Fruit fly (Drosophila melanogaster) whole organism, embryonic: Measurements from ENCODE around the gene CG8369.
A peak's percentile ranks its signal among the peaks of the same experiment; 100 is the strongest.

Experiments
- Awh ChIP-seq: fragments of 200-800 bp; sonication (Bioruptor generic); IDR thresholded peaks from 2 replicates; pipeline ENCODE4, ENCODE4 v1.3.6; 2022; ENCODE audit warnings: missing biosample characterization, missing genetic modification characterization
- CG10321 ChIP-seq: fragments of 200-800 bp; sonication (Bioruptor generic); IDR thresholded peaks from 2 replicates; pipeline ENCODE4 v1.3.6; 2022; ENCODE audit warnings: missing biosample characterization, missing genetic modification characterization
- CG11398 ChIP-seq: fragments of 200-800 bp; sonication (Bioruptor generic); optimal IDR thresholded peaks from 2 replicates; lab custom pipeline; 2016; ENCODE audit warnings: missing biosample characterization, missing genetic modification characterization
- CG11504 ChIP-seq: fragments of 200-800 bp; sonication (Bioruptor generic); optimal IDR thresholded peaks from 3 replicates; lab custom pipeline; 2019; ENCODE audit warnings: missing biosample characterization, mild to moderate bottlenecking, missing genetic modification characterization, moderate library complexity
- CG12744 ChIP-seq: fragments of 200-800 bp; sonication (Bioruptor generic); optimal IDR thresholded peaks from 2 replicates; lab custom pipeline; 2016; ENCODE audit warnings: missing biosample characterization, missing genetic modification characterization
- CG13424 ChIP-seq: fragments of 200-800 bp; sonication (Bioruptor generic); optimal IDR thresholded peaks from 2 replicates; lab custom pipeline; 2019; ENCODE audit warnings: missing biosample characterization, mild to moderate bottlenecking, missing genetic modification characterization, moderate library complexity
- CG15479 ChIP-seq: fragments of 200-800 bp; sonication (Bioruptor generic); optimal IDR thresholded peaks from 3 replicates; lab custom pipeline; 2019; ENCODE audit warnings: missing biosample characterization, mild to moderate bottlenecking, missing genetic modification characterization, moderate library complexity
- CG2129 ChIP-seq: fragments of 200-800 bp; sonication (Bioruptor generic); IDR thresholded peaks from 2 replicates; pipeline ENCODE4 v1.3.6; 2022; ENCODE audit warnings: missing biosample characterization, missing genetic modification characterization; ENCODE audit not compliant: partially characterized antibody
- CG31388 ChIP-seq: fragments of 200-800 bp; sonication (Bioruptor generic); optimal IDR thresholded peaks from 2 replicates; lab custom pipeline; 2016; ENCODE audit warnings: missing biosample characterization, missing genetic modification characterization
- CG42726 ChIP-seq: fragments of 200-800 bp; sonication (Bioruptor generic); IDR thresholded peaks from 2 replicates; pipeline ENCODE4 v1.3.6; 2022; ENCODE audit warnings: missing biosample characterization, missing genetic modification characterization; ENCODE audit not compliant: partially characterized antibody
- CG6765 ChIP-seq: fragments of 200-800 bp; sonication (Bioruptor generic); optimal IDR thresholded peaks from 3 replicates; lab custom pipeline; 2017; ENCODE audit warnings: missing biosample characterization, mild to moderate bottlenecking, missing genetic modification characterization
- CG7987 ChIP-seq: fragments of 200-800 bp; sonication (Bioruptor generic); optimal IDR thresholded peaks from 2 replicates; lab custom pipeline; 2018; ENCODE audit warnings: missing biosample characterization, mild to moderate bottlenecking, missing genetic modification characterization, moderate library complexity
- D19A ChIP-seq: fragments of 200-800 bp; optimal IDR thresholded peaks from 3 replicates; lab custom pipeline; 2019; ENCODE audit warnings: missing biosample characterization, mild to moderate bottlenecking, missing genetic modification characterization, moderate library complexity
- Dbx ChIP-seq: fragments of 200-800 bp; sonication (Bioruptor generic); IDR thresholded peaks from 3 replicates; pipeline ENCODE4 v1.3.6; 2022; ENCODE audit warnings: missing biosample characterization, missing genetic modification characterization
- Dp ChIP-seq: fragments of 200-800 bp; sonication (Bioruptor generic); optimal IDR thresholded peaks from 2 replicates; lab custom pipeline; 2018; ENCODE audit warnings: missing biosample characterization, mild to moderate bottlenecking, missing genetic modification characterization, moderate library complexity
- ERR ChIP-seq: fragments of 200-800 bp; sonication (Bioruptor generic); optimal IDR thresholded peaks from 2 replicates; lab custom pipeline; 2016; ENCODE audit warnings: missing biosample characterization, missing genetic modification characterization
- Ets65A ChIP-seq: fragments of 200-800 bp; sonication (Bioruptor generic); peaks from one replicate; lab custom pipeline; 2016; ENCODE audit warnings: missing biosample characterization, missing genetic modification characterization
- Gug ChIP-seq: fragments of 200-800 bp; sonication (Bioruptor generic); IDR thresholded peaks from 4 replicates; pipeline ENCODE4 v1.3.6; 2022; ENCODE audit warnings: missing biosample characterization, missing genetic modification characterization
- H2.0 ChIP-seq: fragments of 200-800 bp; sonication (Bioruptor generic); IDR thresholded peaks from 2 replicates; pipeline ENCODE4 v1.3.6; 2022; ENCODE audit warnings: missing biosample characterization, missing genetic modification characterization
- HLH3B ChIP-seq: fragments of 200-800 bp; sonication (Bioruptor generic); IDR thresholded peaks from 2 replicates; pipeline ENCODE4 v1.3.6; 2022; ENCODE audit warnings: missing biosample characterization, missing genetic modification characterization
- HLH54F ChIP-seq: fragments of 200-800 bp; sonication (Bioruptor generic); optimal IDR thresholded peaks from 3 replicates; lab custom pipeline; 2016; ENCODE audit warnings: missing biosample characterization, missing genetic modification characterization
- Hr3 ChIP-seq: fragments of 200-800 bp; sonication (Bioruptor generic); optimal IDR thresholded peaks from 3 replicates; lab custom pipeline; 2016; ENCODE audit warnings: missing biosample characterization, missing genetic modification characterization
- Neu2 ChIP-seq: fragments of 200-800 bp; sonication (Bioruptor generic); optimal IDR thresholded peaks from 3 replicates; lab custom pipeline; 2016; ENCODE audit warnings: missing biosample characterization, missing genetic modification characterization, borderline replicate concordance
- Optix ChIP-seq: fragments of 200-800 bp; sonication (Bioruptor generic); IDR thresholded peaks from 3 replicates; pipeline ENCODE4 v1.3.6; 2022; ENCODE audit warnings: missing biosample characterization, missing genetic modification characterization
- Scr ChIP-seq: fragments of 200-800 bp; sonication (Bioruptor generic); IDR thresholded peaks from 2 replicates; pipeline ENCODE4 v1.3.6; 2022; ENCODE audit warnings: missing biosample characterization, missing genetic modification characterization; ENCODE audit not compliant: partially characterized antibody
- Spps ChIP-seq: fragments of 200-800 bp; sonication (Bioruptor generic); optimal IDR thresholded peaks from 2 replicates; lab custom pipeline; 2018; ENCODE audit warnings: missing biosample characterization, mild to moderate bottlenecking, missing genetic modification characterization
- Tbp ChIP-seq: fragments of >200 bp; optimal IDR thresholded peaks from 2 replicates; lab custom pipeline; 2018; ENCODE audit warnings: missing biosample characterization, missing genetic modification characterization
- Vsx1 ChIP-seq: fragments of 200-800 bp; sonication (Bioruptor generic); optimal IDR thresholded peaks from 2 replicates; lab custom pipeline; 2017; ENCODE audit warnings: missing biosample characterization, mild to moderate bottlenecking, missing genetic modification characterization, missing genetic modification reagents
- abd-A ChIP-seq: fragments of 200-800 bp; sonication (Bioruptor generic); optimal IDR thresholded peaks from 3 replicates; lab custom pipeline; 2019; ENCODE audit warnings: missing biosample characterization, mild to moderate bottlenecking, missing genetic modification characterization, moderate library complexity
- ap ChIP-seq: fragments of 200-800 bp; sonication (Bioruptor generic); IDR thresholded peaks from 2 replicates; pipeline ENCODE4 v1.3.6; 2022; ENCODE audit warnings: missing biosample characterization, missing genetic modification characterization
- ase ChIP-seq: fragments of 200-800 bp; sonication (Bioruptor generic); IDR thresholded peaks from 3 replicates; pipeline ENCODE4 v1.3.6; 2022; ENCODE audit warnings: missing biosample characterization, missing genetic modification characterization
- ato ChIP-seq: fragments of 200-800 bp; sonication (Bioruptor generic); IDR thresholded peaks from 2 replicates; pipeline ENCODE4 v1.3.6; 2022; ENCODE audit warnings: missing biosample characterization, missing genetic modification characterization; ENCODE audit not compliant: partially characterized antibody
- az2 ChIP-seq: fragments of 200-800 bp; sonication (Bioruptor generic); optimal IDR thresholded peaks from 3 replicates; lab custom pipeline; 2016; ENCODE audit warnings: missing biosample characterization, missing genetic modification characterization
- bcd ChIP-seq: fragments of 200-800 bp; sonication (Bioruptor generic); optimal IDR thresholded peaks from 2 replicates; lab custom pipeline; 2017; ENCODE audit warnings: missing biosample characterization, mild to moderate bottlenecking, missing genetic modification characterization
- cad ChIP-seq: fragments of >200 bp; optimal IDR thresholded peaks from 2 replicates; lab custom pipeline; 2017; ENCODE audit warnings: missing biosample characterization, missing genetic modification characterization
- dati ChIP-seq: fragments of 200-800 bp; sonication (Bioruptor generic); IDR thresholded peaks from 2 replicates; pipeline ENCODE4 v1.3.6; 2022; ENCODE audit warnings: missing biosample characterization, missing genetic modification characterization
- disco-r ChIP-seq: fragments of 200-800 bp; sonication (Bioruptor generic); optimal IDR thresholded peaks from 2 replicates; lab custom pipeline; 2016; ENCODE audit warnings: missing biosample characterization, missing genetic modification characterization
- dpn ChIP-seq, 2 experiments: fragments of 200-800 bp; sonication (Bioruptor generic); optimal IDR thresholded peaks; 3 replicates each; lab custom pipeline; 2016; ENCODE audit warnings: missing biosample characterization in 2 of 2, missing genetic modification characterization in 2 of 2
- fd64A ChIP-seq: fragments of 200-800 bp; sonication (Bioruptor generic); optimal IDR thresholded peaks from 3 replicates; lab custom pipeline; 2018; ENCODE audit warnings: missing biosample characterization, mild to moderate bottlenecking, missing genetic modification characterization
- gcm2 ChIP-seq: fragments of 200-800 bp; sonication (Bioruptor generic); optimal IDR thresholded peaks from 2 replicates; lab custom pipeline; 2016; ENCODE audit warnings: missing biosample characterization, missing genetic modification characterization
- jing ChIP-seq: fragments of 200-800 bp; sonication (Bioruptor generic); optimal IDR thresholded peaks from 2 replicates; lab custom pipeline; 2018; ENCODE audit warnings: missing biosample characterization, mild to moderate bottlenecking, missing genetic modification characterization
- lov ChIP-seq, 2 experiments: fragments of 200-800 bp in 1 of 2; fragments of >200 bp in 1 of 2; sonication (Bioruptor generic) in 1 of 2; IDR thresholded peaks in 1 of 2; optimal IDR thresholded peaks in 1 of 2; 2 replicates in 1 of 2; 3 replicates in 1 of 2; pipeline versions ENCODE4 v1.3.6 to Lab custom; 2017 to 2022; ENCODE audit warnings: missing biosample characterization in 1 of 2, missing genetic modification characterization in 1 of 2
- luna ChIP-seq: fragments of 200-800 bp; sonication (Bioruptor generic); optimal IDR thresholded peaks from 2 replicates; lab custom pipeline; 2016; ENCODE audit warnings: missing biosample characterization, missing genetic modification characterization
- nmo ChIP-seq: fragments of 200-800 bp; sonication (Bioruptor generic); optimal IDR thresholded peaks from 2 replicates; lab custom pipeline; 2018; ENCODE audit warnings: missing biosample characterization, mild to moderate bottlenecking, missing genetic modification characterization, moderate library complexity
- pita ChIP-seq: fragments of 200-800 bp; sonication (Bioruptor generic); optimal IDR thresholded peaks from 2 replicates; lab custom pipeline; 2017; ENCODE audit warnings: missing biosample characterization, mild to moderate bottlenecking, missing genetic modification characterization
- so ChIP-seq: fragments of 200-800 bp; sonication (Bioruptor generic); IDR thresholded peaks from 3 replicates; pipeline ENCODE4 v1.3.6; 2022; ENCODE audit warnings: missing biosample characterization, missing genetic modification characterization
- sr ChIP-seq: fragments of 200-800 bp; sonication (Bioruptor generic); IDR thresholded peaks from 3 replicates; pipeline ENCODE4 v1.3.6; 2022; ENCODE audit warnings: missing biosample characterization, missing genetic modification characterization
- trem ChIP-seq: fragments of 200-800 bp; optimal IDR thresholded peaks from 3 replicates; lab custom pipeline; 2019; ENCODE audit warnings: missing biosample characterization, mild to moderate bottlenecking, missing genetic modification characterization, moderate library complexity
- unc-4 ChIP-seq: fragments of 200-800 bp; sonication (Bioruptor generic); IDR thresholded peaks from 2 replicates; pipeline ENCODE4 v1.3.6; 2022; ENCODE audit warnings: missing biosample characterization, missing genetic modification characterization; ENCODE audit not compliant: partially characterized antibody
- usp ChIP-seq: fragments of >200 bp; optimal IDR thresholded peaks from 2 replicates; lab custom pipeline; 2017; ENCODE audit warnings: missing biosample characterization, missing genetic modification characterization
- wek ChIP-seq: fragments of 200-800 bp; sonication (Bioruptor generic); optimal IDR thresholded peaks from 3 replicates; lab custom pipeline; 2018; ENCODE audit warnings: missing biosample characterization, mild to moderate bottlenecking, missing genetic modification characterization, moderate library complexity

The CG8369 gene

DNA sequence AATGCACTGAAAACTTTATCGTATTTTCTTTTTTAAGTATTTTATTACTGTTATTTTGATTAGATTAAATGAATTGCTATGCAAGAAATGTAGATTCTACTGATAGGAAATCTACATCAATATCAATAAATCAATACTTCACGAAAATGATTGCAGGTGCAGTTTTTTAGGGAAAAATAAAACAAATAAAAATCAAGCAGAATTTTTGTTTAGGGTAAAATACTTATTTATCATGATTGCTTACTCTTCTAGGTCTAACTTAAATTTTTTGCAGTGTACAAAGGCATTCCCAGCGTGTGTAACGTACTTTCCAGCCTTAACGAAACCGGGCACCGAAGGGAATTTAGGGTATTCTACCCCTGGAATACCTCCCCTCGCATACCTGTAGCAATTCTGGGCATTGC lies 13.3 kb upstream of the CG8369 start (continued):
- TF ChIP-seq unc-4 (GFP tag; lab: Robert Waterston, UW): no peak
- TF ChIP-seq CG15479 (GFP tag; lab: Kevin White, UChicago): peak; percentile 81
- peak; percentile 51 for TF ChIP-seq disco-r (GFP tag; lab: Kevin White, UChicago)
- peak; percentile 8 for TF ChIP-seq HLH54F (GFP tag; lab: Kevin White, UChicago)
- TF ChIP-seq cad: no peak
- TF ChIP-seq CG12744: peak; percentile 31
- TF ChIP-seq luna: no peak
- TF ChIP-seq Tbp: no peak
- TF ChIP-seq Ets65A (GFP tag; lab: Kevin White, UChicago): no peak
- TF ChIP-seq so: no peak
- TF ChIP-seq HLH3B (GFP tag; lab: Robert Waterston, UW): peak; percentile 28; the same call in 1 of the 2 replicates
- TF ChIP-seq CG13424 (tag; lab: Kevin White, UChicago): peak; percentile 77
- no peak for TF ChIP-seq CG10321 (GFP tag; lab: Robert Waterston, UW)
- TF ChIP-seq dpn (GFP tag; optimal IDR thresholded peaks at IDR 0.05; lab: Kevin White, UChicago): peak; percentile 48 to 56
- TF ChIP-seq Spps (tag; lab: Kevin White, UChicago): peak; percentile 85
- TF ChIP-seq abd-A (tag; lab: Kevin White, UChicago): no peak
- no peak for TF ChIP-seq lov (optimal IDR thresholded peaks at IDR 0.05; lab: Kevin White, UChicago)
- peak; percentile 63; the same call in 1 of the 3 replicates for TF ChIP-seq lov (GFP tag; IDR thresholded peaks at IDR 0.05; lab: Robert Waterston, UW)
- no peak for TF ChIP-seq Scr (GFP tag; lab: Robert Waterston, UW)
- no peak for TF ChIP-seq Optix
- peak; percentile 76 for TF ChIP-seq CG11504 (tag; lab: Kevin White, UChicago)
- no peak for TF ChIP-seq jing (GFP tag; lab: Kevin White, UChicago)
- TF ChIP-seq wek (GFP tag; lab: Kevin White, UChicago): no peak
- no peak for TF ChIP-seq gcm2 (GFP tag; lab: Kevin White, UChicago)
- peak; percentile 87 for TF ChIP-seq nmo (GFP tag; lab: Kevin White, UChicago)
- TF ChIP-seq ase (GFP tag; lab: Robert Waterston, UW): no peak
- TF ChIP-seq sr (GFP tag; lab: Robert Waterston, UW): no peak
- TF ChIP-seq usp: no peak
- TF ChIP-seq Dp (GFP tag; lab: Kevin White, UChicago): no peak
- no peak for TF ChIP-seq ERR
- no peak for TF ChIP-seq CG42726 (GFP tag; lab: Robert Waterston, UW)
- TF ChIP-seq pita (GFP tag; lab: Kevin White, UChicago): no peak
- no peak for TF ChIP-seq Dbx (GFP tag; lab: Robert Waterston, UW)
- TF ChIP-seq D19A: peak; percentile 98
- TF ChIP-seq CG6765 (GFP tag; lab: Kevin White, UChicago): peak; percentile 35
- peak; percentile 42 for TF ChIP-seq bcd (GFP tag; lab: Kevin White, UChicago)
- TF ChIP-seq CG11398: peak; percentile 17
- no peak for TF ChIP-seq ap (GFP tag; lab: Robert Waterston, UW)
- no peak for TF ChIP-seq Gug
- peak; percentile 57 for TF ChIP-seq CG31388
- TF ChIP-seq trem (tag; lab: Kevin White, UChicago): peak; percentile 91
- TF ChIP-seq H2.0 (GFP tag; lab: Robert Waterston, UW): peak; percentile 53
- peak; percentile 37 for TF ChIP-seq Vsx1 (GFP tag; lab: Kevin White, UChicago)
- peak; percentile 40; the same call in 1 of the 2 replicates for TF ChIP-seq Awh
- TF ChIP-seq CG2129: no peak
- TF ChIP-seq fd64A (GFP tag; lab: Kevin White, UChicago): no peak
- no peak for TF ChIP-seq dati (GFP tag; lab: Robert Waterston, UW)
- TF ChIP-seq Hr3 (GFP tag; lab: Kevin White, UChicago): peak; percentile 75
- no peak for TF ChIP-seq CG7987
- TF ChIP-seq az2: peak; percentile 74
- TF ChIP-seq ato (GFP tag; lab: Robert Waterston, UW): no peak
- TF ChIP-seq Neu2 (GFP tag; lab: Kevin White, UChicago): peak; percentile 25
